Worm (Caenorhabditis elegans): Measurements from ENCODE around the gene F10G2.10.

DNA sequence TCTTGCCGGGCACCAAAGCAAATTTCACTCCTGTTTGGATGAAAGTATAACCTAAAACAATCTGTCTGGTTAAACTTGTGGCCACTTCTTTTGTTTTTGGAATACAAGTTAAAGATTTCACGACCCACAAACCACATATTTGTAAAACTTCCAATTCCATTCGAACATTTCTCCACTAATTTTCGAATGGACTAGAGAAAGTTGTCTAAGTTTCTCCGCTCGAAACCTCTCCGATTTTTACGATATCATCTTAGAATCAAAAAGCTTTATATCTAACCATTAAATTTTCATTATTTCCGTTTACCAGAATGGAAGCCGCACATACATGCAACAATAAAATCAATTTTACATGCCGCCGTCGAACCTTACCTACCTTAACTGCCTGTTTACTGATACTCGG lies 23.6 kb upstream of the F10G2.10 start, which contains the start of gene F07G11.3:
- TF ChIP-seq grh-1 (GFP tag; IDR thresholded peaks at IDR 0.05) (no peak), zag-1 (tag; optimal IDR thresholded peaks at IDR 0.05) (no peak), rnt-1 (tag; optimal IDR thresholded peaks at IDR 0.05) (no peak), nhr-19 (GFP tag; conservative IDR thresholded peaks at IDR 0.05) (no peak), sox-4 (tag; optimal IDR thresholded peaks at IDR 0.05) (no peak), elt-3 (tag; optimal IDR thresholded peaks at IDR 0.05) (no peak), aly-2 (tag; optimal IDR thresholded peaks at IDR 0.05) (no peak)

Measured in whole organism, L1 larva.